Worm (Caenorhabditis elegans): ENCODE results near the gene T06E4.7.
"Not testable (repeated sequence)": the region's sequence is repeated elsewhere in the genome, so short reads cannot be mapped to it uniquely, and the experiment has no call there.

- TF ChIP-seq B0035.1 (tag; optimal IDR thresholded peaks at IDR 0.05); F57A8.1 (GFP tag; optimal IDR thresholded peaks at IDR 0.05); pha-4 (tag; optimal IDR thresholded peaks at IDR 0.05); unc-62 (GFP tag; optimal IDR thresholded peaks at IDR 0.05); Y53F4B.3 (GFP tag; IDR thresholded peaks at IDR 0.05); attf-3 (GFP tag; conservative IDR thresholded peaks at IDR 0.05); zim-3 (tag; optimal IDR thresholded peaks at IDR 0.05); F22D6.2 (tag; optimal IDR thresholded peaks at IDR 0.05); snpc-4 (GFP tag; optimal IDR thresholded peaks at IDR 0.05); snpc-4 (tag; optimal IDR thresholded peaks at IDR 0.05); somi-1 (GFP tag; optimal IDR thresholded peaks at IDR 0.05): not testable (repeated sequence)
- TF ChIP-seq ekl-4 (GFP tag; IDR thresholded peaks at IDR 0.05) (peak; percentile 77), madf-3 (GFP tag; IDR thresholded peaks at IDR 0.05) (peak; percentile 82)
Observed at ce11 chrV:9603488-9603887, 22.7 kb upstream of the T06E4.7 start.
